Worm (Caenorhabditis elegans): ENCODE results near the gene Y49F6B.9.

The Y49F6B.9 gene

ce11 chrII:3461586-3461985 is 37.6 kb downstream of the Y49F6B.9 start, which contains the start of gene C16C8.8:
TSS of gene C16C8.8 (minus strand) at chrII:3461686.
- TF ChIP-seq nhr-237 (tag; optimal IDR thresholded peaks at IDR 0.05) (no peak), M03D4.4 (tag; optimal IDR thresholded peaks at IDR 0.05) (no peak), sptf-1 (tag; optimal IDR thresholded peaks at IDR 0.05) (no peak), elt-1 (tag; optimal IDR thresholded peaks at IDR 0.05; ENCODE audit: borderline replicate concordance, insufficient read depth) (no peak), lsy-2 (tag; optimal IDR thresholded peaks at IDR 0.05) (no peak), nhr-12 (tag; optimal IDR thresholded peaks at IDR 0.05) (no peak), lin-32 (GFP tag; optimal IDR thresholded peaks at IDR 0.05) (no peak), bed-3 (GFP tag; optimal IDR thresholded peaks at IDR 0.05) (no peak), mls-2 (tag; optimal IDR thresholded peaks at IDR 0.05) (no peak)

ce11 chrII:3460048-3460447 is 39.1 kb downstream of the Y49F6B.9 start, which contains the start of gene C16C8.7:
TSS of gene C16C8.7 (minus strand) at chrII:3460148.
- TF ChIP-seq nhr-76 (tag; optimal IDR thresholded peaks at IDR 0.05) (no peak), ces-1 (GFP tag; optimal IDR thresholded peaks at IDR 0.05) (no peak), unc-62 (GFP tag; optimal IDR thresholded peaks at IDR 0.05) (no peak), hlh-1 (tag; optimal IDR thresholded peaks at IDR 0.05) (no peak), drap-1 (GFP tag; optimal IDR thresholded peaks at IDR 0.05) (no peak)

- no peak for TF ChIP-seq elt-1 (tag; optimal IDR thresholded peaks at IDR 0.05; ENCODE audit: borderline replicate concordance, insufficient read depth)
- no peak for TF ChIP-seq tbx-8 (GFP tag; optimal IDR thresholded peaks at IDR 0.05)
- no peak for TF ChIP-seq drap-1 (GFP tag; optimal IDR thresholded peaks at IDR 0.05)
- TF ChIP-seq bed-3 (GFP tag; optimal IDR thresholded peaks at IDR 0.05), result no peak
- no peak for TF ChIP-seq mls-2 (tag; optimal IDR thresholded peaks at IDR 0.05)
- no peak for TF ChIP-seq ham-2 (GFP tag; optimal IDR thresholded peaks at IDR 0.05)
- no peak for TF ChIP-seq mep-1 (tag; optimal IDR thresholded peaks at IDR 0.05)
- TF ChIP-seq nhr-76 (tag; optimal IDR thresholded peaks at IDR 0.05), result no peak
- no peak for TF ChIP-seq lin-13 (tag; optimal IDR thresholded peaks at IDR 0.05)
Observed at ce11 chrII:3459199-3459598, 40.0 kb downstream of the Y49F6B.9 start.

- TF ChIP-seq nhr-76 (tag; optimal IDR thresholded peaks at IDR 0.05) (no peak), bed-3 (GFP tag; optimal IDR thresholded peaks at IDR 0.05) (no peak), mab-5 (tag; optimal IDR thresholded peaks at IDR 0.05) (no peak), flh-1 (GFP tag; optimal IDR thresholded peaks at IDR 0.05) (no peak), ceh-43 (GFP tag; optimal IDR thresholded peaks at IDR 0.05) (no peak), M03D4.4 (tag; optimal IDR thresholded peaks at IDR 0.05) (no peak), ceh-39 (tag; optimal IDR thresholded peaks at IDR 0.05) (no peak), ceh-83 (GFP tag; optimal IDR thresholded peaks at IDR 0.05) (no peak)
Observed at ce11 chrII:3458209-3458608, 41.0 kb downstream of the Y49F6B.9 start, which contains the start of the genes C16C8.26 and C16C8.19. TSS of gene C16C8.26 (minus strand) at chrII:3458309. TSS of gene C16C8.19 (plus strand) at chrII:3458487.

- TF ChIP-seq nhr-28 (tag; optimal IDR thresholded peaks at IDR 0.05) (no peak), flh-1 (GFP tag; optimal IDR thresholded peaks at IDR 0.05) (no peak), nhr-12 (tag; optimal IDR thresholded peaks at IDR 0.05) (no peak), elt-1 (tag; optimal IDR thresholded peaks at IDR 0.05; ENCODE audit: borderline replicate concordance, insufficient read depth) (no peak), blmp-1 (tag; optimal IDR thresholded peaks at IDR 0.05) (no peak), pha-4 (tag; optimal IDR thresholded peaks at IDR 0.05) (no peak), sem-2 (GFP tag; optimal IDR thresholded peaks at IDR 0.05) (no peak), lin-32 (GFP tag; optimal IDR thresholded peaks at IDR 0.05) (no peak), ceh-39 (tag; optimal IDR thresholded peaks at IDR 0.05) (no peak), ztf-11 (tag; optimal IDR thresholded peaks at IDR 0.05) (no peak), nhr-237 (tag; optimal IDR thresholded peaks at IDR 0.05) (no peak), unc-62 (GFP tag; optimal IDR thresholded peaks at IDR 0.05) (no peak), nhr-2 (tag; optimal IDR thresholded peaks at IDR 0.05) (no peak)
Observed at ce11 chrII:3453521-3453920, 45.7 kb downstream of the Y49F6B.9 start, which contains the start of gene C16C8.11. TSS of gene C16C8.11 (plus strand) at chrII:3453708.

ce11 chrII:3452421-3452820 is 46.8 kb downstream of the Y49F6B.9 start, which contains the start of gene C16C8.12:
TSS of gene C16C8.12 (plus strand) at chrII:3452721.
- TF ChIP-seq drap-1 (GFP tag; optimal IDR thresholded peaks at IDR 0.05), result no peak
- TF ChIP-seq mls-2 (tag; optimal IDR thresholded peaks at IDR 0.05), result no peak
- no peak for TF ChIP-seq cnd-1 (tag; optimal IDR thresholded peaks at IDR 0.05)
- no peak for TF ChIP-seq nhr-28 (tag; optimal IDR thresholded peaks at IDR 0.05)
- TF ChIP-seq ceh-43 (GFP tag; optimal IDR thresholded peaks at IDR 0.05), result no peak
- TF ChIP-seq elt-1 (tag; optimal IDR thresholded peaks at IDR 0.05; ENCODE audit: borderline replicate concordance, insufficient read depth), result no peak
- no peak for TF ChIP-seq ces-1 (GFP tag; optimal IDR thresholded peaks at IDR 0.05)
- TF ChIP-seq mab-5 (tag; optimal IDR thresholded peaks at IDR 0.05), result no peak
- TF ChIP-seq unc-120 (tag; optimal IDR thresholded peaks at IDR 0.05; ENCODE audit: poor library complexity, severe bottlenecking), result no peak
- no peak for TF ChIP-seq ceh-39 (tag; optimal IDR thresholded peaks at IDR 0.05)
- no peak for TF ChIP-seq nhr-2 (tag; optimal IDR thresholded peaks at IDR 0.05)
- no peak for TF ChIP-seq lsy-2 (tag; optimal IDR thresholded peaks at IDR 0.05)
- TF ChIP-seq ztf-11 (tag; optimal IDR thresholded peaks at IDR 0.05), result no peak
- no peak for TF ChIP-seq nhr-12 (tag; optimal IDR thresholded peaks at IDR 0.05)
- TF ChIP-seq unc-62 (GFP tag; optimal IDR thresholded peaks at IDR 0.05), result no peak
- no peak for TF ChIP-seq pha-4 (tag; optimal IDR thresholded peaks at IDR 0.05)
- TF ChIP-seq unc-39 (tag; optimal IDR thresholded peaks at IDR 0.05), result no peak
- no peak for TF ChIP-seq M03D4.4 (tag; optimal IDR thresholded peaks at IDR 0.05)
- no peak for TF ChIP-seq nhr-76 (tag; optimal IDR thresholded peaks at IDR 0.05)
- TF ChIP-seq sptf-1 (tag; optimal IDR thresholded peaks at IDR 0.05), result no peak
